Fruit fly (Drosophila melanogaster): ENCODE data around the gene eag.

DNA sequence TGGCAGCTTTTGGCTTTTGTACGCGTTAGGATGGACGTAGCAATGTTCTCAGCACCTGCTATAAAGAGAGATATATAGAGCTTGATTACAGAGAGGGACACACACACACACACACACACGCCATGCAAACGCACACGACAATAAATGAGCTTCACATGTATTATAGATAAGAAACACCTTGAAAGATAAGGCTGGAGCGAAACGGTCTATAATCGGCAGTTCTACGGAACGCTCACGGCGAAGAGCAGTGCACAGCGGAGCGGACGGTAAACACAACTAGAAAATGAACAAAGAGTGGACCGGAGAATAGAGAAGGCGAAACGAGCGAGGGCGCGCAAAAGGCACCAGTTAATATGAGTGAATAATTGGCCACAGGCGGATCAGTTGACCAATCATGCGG lies 93.4 kb downstream of the eag start:
- TF ChIP-seq usp (GFP tag; optimal IDR thresholded peaks at IDR 0.05) (no peak), Rel (GFP tag; optimal IDR thresholded peaks at IDR 0.05) (no peak), Rel (tag; optimal IDR thresholded peaks at IDR 0.05) (no peak), psq (GFP tag; optimal IDR thresholded peaks at IDR 0.05) (peak; percentile 56), Myc (optimal IDR thresholded peaks at IDR 0.05) (no peak), dmrt93B (GFP tag; optimal IDR thresholded peaks at IDR 0.05) (no peak)
